Worm (Caenorhabditis elegans): ENCODE measurements around the gene gmap-3.

gmap-3 gene

DNA sequence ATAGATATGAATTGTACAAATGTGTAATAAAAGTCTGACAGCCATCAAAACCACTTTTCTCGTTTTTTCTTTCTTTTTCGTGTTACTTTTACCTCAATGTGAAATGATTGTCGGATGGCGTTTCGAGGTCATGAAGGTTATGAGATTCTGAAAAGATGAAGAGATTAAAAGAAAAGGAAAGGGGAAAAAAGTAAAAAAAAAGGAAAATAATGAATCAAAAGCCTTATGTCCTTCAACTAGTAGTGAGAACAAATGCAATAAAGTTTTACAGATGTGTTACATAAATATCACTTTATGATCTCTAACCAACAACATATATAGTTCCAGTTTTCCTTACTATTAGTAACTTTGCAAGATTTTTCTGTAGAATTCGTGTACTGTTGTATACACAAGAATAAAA is at the start of gene gmap-3:
TSS of gene gmap-3 (minus strand) at position 148 of the 400 bp plus-strand sequence.
- TF ChIP-seq blmp-1 (tag; optimal IDR thresholded peaks at IDR 0.05; ENCODE audit: insufficient read depth), result peak; percentile 85
- TF ChIP-seq gmeb-1 (tag; optimal IDR thresholded peaks at IDR 0.05), result no peak
- TF ChIP-seq nhr-25 (tag; optimal IDR thresholded peaks at IDR 0.05), result peak; percentile 54

DNA sequence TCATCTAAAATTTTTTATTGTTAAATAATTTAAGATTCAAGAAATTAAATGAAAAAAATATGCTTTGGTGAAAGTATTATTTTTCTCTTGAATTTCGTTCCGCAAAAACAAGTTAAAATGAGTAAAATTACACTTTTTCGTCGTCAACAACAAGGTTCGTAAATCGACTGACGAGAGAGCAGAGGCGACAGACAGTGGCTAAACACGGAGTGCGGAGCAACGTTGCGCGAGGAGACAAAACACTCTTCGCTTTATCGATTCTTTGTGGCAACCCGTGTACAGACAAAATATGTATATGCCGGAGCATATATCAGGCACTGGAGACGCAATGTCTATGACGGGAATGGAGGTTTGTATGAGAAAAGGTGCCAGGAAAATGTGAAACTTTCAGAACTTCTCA is 48.4 kb upstream of the gmap-3 start, which contains the start of gene F11C1.7:
TSS of gene F11C1.7 (plus strand) at position 140 of the 400 bp plus-strand sequence.
- no peak for TF ChIP-seq nhr-6 (tag; optimal IDR thresholded peaks at IDR 0.05)
- TF ChIP-seq ama-1 (optimal IDR thresholded peaks at IDR 0.05), result no peak
- TF ChIP-seq dmd-4 (tag; optimal IDR thresholded peaks at IDR 0.05), result no peak
- TF ChIP-seq crh-2 (tag; optimal IDR thresholded peaks at IDR 0.05), result peak; percentile 23
- TF ChIP-seq C34F6.9 (tag; optimal IDR thresholded peaks at IDR 0.05), result peak; percentile 26
- TF ChIP-seq lsy-2 (tag; optimal IDR thresholded peaks at IDR 0.05), result peak in 1 of 2 experiments; percentile 41
- TF ChIP-seq egl-27 (tag; optimal IDR thresholded peaks at IDR 0.05), result no peak
- TF ChIP-seq nhr-25 (tag; optimal IDR thresholded peaks at IDR 0.05), result peak; percentile 42
- TF ChIP-seq nhr-237 (tag; optimal IDR thresholded peaks at IDR 0.05), result no peak
- TF ChIP-seq unc-55 (GFP tag; optimal IDR thresholded peaks at IDR 0.05), result no peak
- TF ChIP-seq Y55F3AM.14 (GFP tag; optimal IDR thresholded peaks at IDR 0.05), result no peak
- TF ChIP-seq nhr-12 (tag; optimal IDR thresholded peaks at IDR 0.05), result no peak
- TF ChIP-seq nhr-129 (tag; optimal IDR thresholded peaks at IDR 0.05), result peak; percentile 40
- TF ChIP-seq lin-39 (tag; optimal IDR thresholded peaks at IDR 0.05), result no peak
- no peak for TF ChIP-seq lin-11 (tag; optimal IDR thresholded peaks at IDR 0.05)
- TF ChIP-seq sma-9 (GFP tag; optimal IDR thresholded peaks at IDR 0.05), result no peak
- TF ChIP-seq sma-9 (tag; optimal IDR thresholded peaks at IDR 0.05), result no peak
- no peak for TF ChIP-seq aly-2 (tag; optimal IDR thresholded peaks at IDR 0.05)
- TF ChIP-seq gmeb-1 (tag; optimal IDR thresholded peaks at IDR 0.05), result no peak
- no peak for TF ChIP-seq snpc-4 (tag; optimal IDR thresholded peaks at IDR 0.05)
- no peak for TF ChIP-seq peb-1 (tag; optimal IDR thresholded peaks at IDR 0.05)
- TF ChIP-seq elt-3 (tag; optimal IDR thresholded peaks at IDR 0.05), result no peak
- TF ChIP-seq mbf-1 (tag; optimal IDR thresholded peaks at IDR 0.05), result no peak
- no peak for TF ChIP-seq skn-1 (tag; optimal IDR thresholded peaks at IDR 0.05)
- TF ChIP-seq mdl-1 (tag; optimal IDR thresholded peaks at IDR 0.05), result no peak

DNA sequence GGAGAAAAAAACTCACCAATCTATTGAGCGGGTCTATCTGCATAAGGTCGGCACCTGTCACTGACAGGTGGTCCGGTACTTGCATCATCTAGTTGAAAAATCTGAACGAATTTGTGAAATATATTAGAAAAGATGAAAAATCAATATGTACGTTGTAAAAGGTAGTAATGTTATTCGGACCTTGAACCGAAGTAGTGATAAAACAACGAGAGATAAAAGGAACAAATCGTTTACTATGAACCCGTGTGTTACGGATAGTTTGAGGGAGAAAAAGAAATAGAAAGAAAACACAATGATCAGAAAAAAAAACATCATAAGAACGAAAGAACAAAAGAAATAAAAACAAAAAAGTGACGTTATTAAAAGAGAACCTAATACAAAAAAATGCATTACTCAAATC is 46.4 kb upstream of the gmap-3 start, which contains the start of gene mff-1:
TSS of gene mff-1 (minus strand) at position 101 of the 400 bp plus-strand sequence.
- TF ChIP-seq nhr-77 (tag; optimal IDR thresholded peaks at IDR 0.05) (no peak), elt-3 (tag; optimal IDR thresholded peaks at IDR 0.05) (no peak), unc-55 (GFP tag; optimal IDR thresholded peaks at IDR 0.05) (no peak), unc-62 (GFP tag; optimal IDR thresholded peaks at IDR 0.05) (no peak), F13H6.1 (tag; optimal IDR thresholded peaks at IDR 0.05) (no peak), nhr-25 (tag; optimal IDR thresholded peaks at IDR 0.05) (no peak), ZK546.5 (tag; optimal IDR thresholded peaks at IDR 0.05) (no peak), nhr-21 (tag; optimal IDR thresholded peaks at IDR 0.05) (no peak), C34F6.9 (tag; optimal IDR thresholded peaks at IDR 0.05) (no peak), gmeb-1 (tag; optimal IDR thresholded peaks at IDR 0.05) (no peak), sma-9 (GFP tag; optimal IDR thresholded peaks at IDR 0.05) (no peak), sma-9 (tag; optimal IDR thresholded peaks at IDR 0.05) (no peak)

DNA sequence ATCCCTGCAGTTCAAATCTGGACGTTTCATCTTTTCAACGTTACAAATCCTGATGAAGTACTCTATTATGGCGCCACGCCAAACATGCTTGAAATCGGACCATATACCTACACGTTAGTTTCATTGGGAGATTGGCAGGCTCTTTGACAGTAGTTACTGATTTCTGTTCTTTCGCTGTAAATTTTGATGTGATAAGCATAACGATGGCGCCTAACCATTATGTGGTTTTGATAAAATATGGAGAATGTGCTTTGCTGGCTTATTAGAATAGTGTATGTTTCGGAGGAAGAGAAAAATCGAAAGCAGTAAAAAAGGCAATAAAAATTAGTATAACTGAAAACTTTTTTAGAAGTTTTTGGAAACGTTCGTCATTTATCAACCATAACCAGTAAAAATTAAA is 42.0 kb upstream of the gmap-3 start:
- no peak for TF ChIP-seq ceh-16 (tag; optimal IDR thresholded peaks at IDR 0.05)
- no peak for TF ChIP-seq nhr-12 (tag; optimal IDR thresholded peaks at IDR 0.05)
- TF ChIP-seq fos-1 (tag; optimal IDR thresholded peaks at IDR 0.05), result peak; percentile 25

DNA sequence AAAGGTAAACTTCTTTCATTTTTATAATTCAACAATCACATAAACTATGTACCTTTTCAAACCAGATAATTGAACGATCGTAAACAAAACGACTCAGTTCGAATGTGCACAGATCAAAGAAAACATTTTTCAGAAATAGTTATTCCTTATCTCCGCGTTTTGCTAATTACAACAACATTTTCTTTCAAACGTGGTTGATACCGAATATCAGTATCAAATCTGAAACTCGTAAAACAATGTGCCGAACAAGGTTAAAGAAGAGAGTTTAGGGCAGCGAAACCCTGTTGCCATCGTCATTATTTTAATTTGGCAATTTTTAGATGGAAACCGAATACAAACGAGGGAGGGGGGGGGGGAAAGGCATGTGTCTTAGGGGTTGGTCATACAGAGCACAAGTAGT is 40.6 kb upstream of the gmap-3 start, which contains the start of gene scav-4:
TSS of gene scav-4 (plus strand) at position 383 of the 400 bp plus-strand sequence.
- no peak for TF ChIP-seq egl-27 (tag; optimal IDR thresholded peaks at IDR 0.05)
- no peak for TF ChIP-seq nhr-129 (tag; optimal IDR thresholded peaks at IDR 0.05)
- TF ChIP-seq sma-9 (GFP tag; optimal IDR thresholded peaks at IDR 0.05), result peak; percentile 13
- TF ChIP-seq sma-9 (tag; optimal IDR thresholded peaks at IDR 0.05), result no peak
- TF ChIP-seq sem-4 (tag; optimal IDR thresholded peaks at IDR 0.05), result no peak
- no peak for TF ChIP-seq ama-1 (optimal IDR thresholded peaks at IDR 0.05)
- TF ChIP-seq R02D3.7 (tag; optimal IDR thresholded peaks at IDR 0.05), result no peak
- no peak for TF ChIP-seq unc-55 (GFP tag; optimal IDR thresholded peaks at IDR 0.05)
- no peak for TF ChIP-seq lin-13 (GFP tag; optimal IDR thresholded peaks at IDR 0.05)
- no peak for TF ChIP-seq nhr-10 (tag; optimal IDR thresholded peaks at IDR 0.05)
- TF ChIP-seq ztf-1 (GFP tag; conservative IDR thresholded peaks at IDR 0.05), result no peak
- no peak for TF ChIP-seq nhr-11 (tag; optimal IDR thresholded peaks at IDR 0.05)
- TF ChIP-seq sma-3 (GFP tag; optimal IDR thresholded peaks at IDR 0.05), result no peak
- TF ChIP-seq fos-1 (tag; optimal IDR thresholded peaks at IDR 0.05), result peak; percentile 42
- TF ChIP-seq nhr-77 (tag; optimal IDR thresholded peaks at IDR 0.05), result no peak
- TF ChIP-seq crh-2 (tag; optimal IDR thresholded peaks at IDR 0.05), result peak; percentile 54
- TF ChIP-seq gmeb-1 (tag; optimal IDR thresholded peaks at IDR 0.05), result no peak
- TF ChIP-seq alr-1 (tag; optimal IDR thresholded peaks at IDR 0.05), result no peak
- TF ChIP-seq blmp-1 (tag; optimal IDR thresholded peaks at IDR 0.05; ENCODE audit: insufficient read depth), result no peak
- TF ChIP-seq nhr-12 (tag; optimal IDR thresholded peaks at IDR 0.05), result no peak
- no peak for TF ChIP-seq unc-39 (tag; optimal IDR thresholded peaks at IDR 0.05)
- no peak for TF ChIP-seq mbf-1 (tag; optimal IDR thresholded peaks at IDR 0.05)
- no peak for TF ChIP-seq nhr-21 (tag; optimal IDR thresholded peaks at IDR 0.05)
- TF ChIP-seq lsy-2 (tag; optimal IDR thresholded peaks at IDR 0.05), result no peak
- TF ChIP-seq peb-1 (tag; optimal IDR thresholded peaks at IDR 0.05), result no peak
- no peak for TF ChIP-seq ceh-82 (tag; optimal IDR thresholded peaks at IDR 0.05)

All from whole organism, L2 larva.